Worm (Caenorhabditis elegans) whole organism, young adult: ENCODE results near the gene F55B12.10.

Source experiments
- B0019.2 ChIP-seq: fragments of 200-800 bp; sonication (Bioruptor generic); conservative IDR thresholded peaks from 2 replicates; pipeline ENCODE4 v1.3.6; 2022; ENCODE audit warnings: missing genetic modification reagents, missing genetic modification characterization, missing compliant biosample characterization
- B0261.1 ChIP-seq: sonication (generic microtip); optimal IDR thresholded peaks from 2 replicates; lab custom pipeline; 2016; ENCODE audit warnings: mild to moderate bottlenecking, missing genetic modification characterization, moderate library complexity, missing compliant biosample characterization
- B0336.3 ChIP-seq: fragments of 200-800 bp; sonication (Bioruptor generic); IDR thresholded peaks from 2 replicates; pipeline ENCODE4 v1.3.6; 2022; ENCODE audit warnings: missing genetic modification characterization, missing compliant biosample characterization
- F52B5.7 ChIP-seq: sonication (generic microtip); optimal IDR thresholded peaks from 2 replicates; lab custom pipeline; 2016; ENCODE audit warnings: mild to moderate bottlenecking, missing genetic modification characterization, missing compliant biosample characterization
- F55B11.4 ChIP-seq: sonication (generic microtip); optimal IDR thresholded peaks from 2 replicates; lab custom pipeline; 2016; ENCODE audit warnings: missing compliant biosample characterization, missing genetic modification characterization, borderline replicate concordance; ENCODE audit not compliant: insufficient read depth
- F57A8.1 ChIP-seq: fragments of 200-800 bp; sonication (Bioruptor generic); optimal IDR thresholded peaks from 2 replicates; lab custom pipeline; 2018; ENCODE audit warnings: mild to moderate bottlenecking, missing genetic modification characterization, moderate library complexity, missing compliant biosample characterization
- T07F8.4 ChIP-seq: sonication (generic microtip); optimal IDR thresholded peaks from 2 replicates; lab custom pipeline; 2016; ENCODE audit warnings: mild to moderate bottlenecking, missing genetic modification characterization, moderate library complexity, missing compliant biosample characterization
- Y53G8AR.9 ChIP-seq: fragments of 200-800 bp; sonication (Bioruptor generic); conservative IDR thresholded peaks from 2 replicates; pipeline ENCODE4 v1.3.6; 2022; ENCODE audit warnings: missing genetic modification reagents, missing genetic modification characterization, missing compliant biosample characterization
- Y79H2A.3 ChIP-seq: fragments of 200-800 bp; sonication (Bioruptor generic); conservative IDR thresholded peaks from 2 replicates; pipeline ENCODE4 v1.3.6; 2022; ENCODE audit warnings: missing genetic modification reagents, missing genetic modification characterization, missing compliant biosample characterization
- akir-1 ChIP-seq: fragments of 200-800 bp; sonication (Bioruptor generic); optimal IDR thresholded peaks from 2 replicates; lab custom pipeline; 2018; ENCODE audit warnings: mild to moderate bottlenecking, missing genetic modification characterization, moderate library complexity, missing compliant biosample characterization
- ama-1 ChIP-seq, 3 experiments: fragments of 150-350 bp in 1 of 3; sonication (generic microtip) in 2 of 3; optimal IDR thresholded peaks; 2 replicates each; lab custom pipeline; 2014 to 2018; ENCODE audit warnings: missing biosample characterization in 2 of 3, missing genetic modification characterization in 2 of 3, missing genetic modification reagents in 2 of 3
- attf-6 ChIP-seq: fragments of 200-800 bp; sonication (Bioruptor generic); IDR thresholded peaks from 2 replicates; pipeline ENCODE4 v1.3.6; 2022; ENCODE audit warnings: missing genetic modification reagents, missing genetic modification characterization, missing compliant biosample characterization
- ceh-100 ChIP-seq: fragments of 200-800 bp; sonication (Bioruptor generic); IDR thresholded peaks from 2 replicates; pipeline ENCODE4 v1.3.6; 2022; ENCODE audit warnings: missing genetic modification reagents, missing genetic modification characterization, missing compliant biosample characterization
- ceh-40 ChIP-seq: fragments of 200-800 bp; sonication (Bioruptor generic); IDR thresholded peaks from 2 replicates; pipeline ENCODE4 v1.3.6; 2022; ENCODE audit warnings: missing genetic modification characterization, missing compliant biosample characterization
- ceh-58 ChIP-seq: fragments of 200-800 bp; sonication (Bioruptor generic); IDR thresholded peaks from 2 replicates; pipeline ENCODE4 v1.3.6; 2022; ENCODE audit warnings: missing genetic modification characterization, missing compliant biosample characterization
- die-1 ChIP-seq: sonication (generic microtip); optimal IDR thresholded peaks from 2 replicates; lab custom pipeline; 2016; ENCODE audit warnings: missing genotype, mild to moderate bottlenecking, missing genetic modification characterization, missing compliant biosample characterization
- egl-44 ChIP-seq: fragments of 200-800 bp; sonication (Bioruptor generic); IDR thresholded peaks from 2 replicates; pipeline ENCODE4 v1.3.6; 2022; ENCODE audit warnings: missing genetic modification reagents, missing genetic modification characterization, missing compliant biosample characterization
- fkh-3 ChIP-seq: sonication (generic microtip); optimal IDR thresholded peaks from 2 replicates; lab custom pipeline; 2016; ENCODE audit warnings: mild to moderate bottlenecking, missing genetic modification characterization, missing compliant biosample characterization
- gei-17 ChIP-seq: fragments of 200-800 bp; sonication (Bioruptor generic); optimal IDR thresholded peaks from 2 replicates; lab custom pipeline; 2018; ENCODE audit warnings: mild to moderate bottlenecking, missing genetic modification characterization, missing compliant biosample characterization
- hrde-1 ChIP-seq: sonication (generic microtip); optimal IDR thresholded peaks from 2 replicates; lab custom pipeline; 2016; ENCODE audit warnings: missing genetic modification characterization, mild to moderate bottlenecking, missing compliant biosample characterization, moderate library complexity, missing genotype, missing genetic modification reagents, borderline replicate concordance
- lag-1 ChIP-seq: fragments of 200-800 bp; sonication (Bioruptor generic); IDR thresholded peaks from 2 replicates; pipeline ENCODE4 v1.3.6; 2022; ENCODE audit warnings: missing genetic modification reagents, missing genetic modification characterization, missing compliant biosample characterization
- let-607 ChIP-seq, 2 experiments: fragments of 200-800 bp in 1 of 2; sonication (Bioruptor generic) in 1 of 2; sonication (generic microtip) in 1 of 2; optimal IDR thresholded peaks; 2 replicates each; lab custom pipeline; 2016 to 2018; ENCODE audit warnings: mild to moderate bottlenecking in 2 of 2, missing compliant biosample characterization in 2 of 2, missing genetic modification characterization in 2 of 2, moderate library complexity in 2 of 2, missing genotype in 1 of 2
- lir-1 ChIP-seq: fragments of 200-800 bp; sonication (Bioruptor generic); conservative IDR thresholded peaks from 2 replicates; pipeline ENCODE4 v1.3.6; 2022; ENCODE audit warnings: missing genetic modification reagents, missing genetic modification characterization, missing compliant biosample characterization
- lsl-1 ChIP-seq: fragments of 200-800 bp; sonication (Bioruptor generic); optimal IDR thresholded peaks from 2 replicates; lab custom pipeline; 2018; ENCODE audit warnings: mild to moderate bottlenecking, missing genetic modification characterization, moderate library complexity, missing compliant biosample characterization
- lsy-27 ChIP-seq: sonication (generic microtip); optimal IDR thresholded peaks from 2 replicates; lab custom pipeline; 2017; ENCODE audit warnings: missing genetic modification characterization, mild to moderate bottlenecking, missing compliant biosample characterization, antibody characterized with exemption, missing genotype, borderline replicate concordance; ENCODE audit not compliant: insufficient read depth
- madf-6 ChIP-seq: fragments of 200-800 bp; sonication (Bioruptor generic); IDR thresholded peaks from 2 replicates; pipeline ENCODE4 v1.3.6; 2022; ENCODE audit warnings: missing genetic modification reagents, missing genetic modification characterization, missing compliant biosample characterization
- nfya-2 ChIP-seq: fragments of 200-800 bp; sonication (Bioruptor generic); IDR thresholded peaks from 2 replicates; pipeline ENCODE4 v1.3.6; 2022; ENCODE audit warnings: missing genetic modification reagents, missing genetic modification characterization, missing compliant biosample characterization
- nfyb-1 ChIP-seq: fragments of 200-800 bp; sonication (Bioruptor generic); IDR thresholded peaks from 2 replicates; pipeline ENCODE4 v1.3.6; 2022; ENCODE audit warnings: missing genetic modification reagents, missing genetic modification characterization, missing compliant biosample characterization
- nhr-120 ChIP-seq: fragments of 200-800 bp; sonication (Bioruptor generic); IDR thresholded peaks from 2 replicates; pipeline ENCODE4 v1.3.6; 2022; ENCODE audit warnings: missing genetic modification characterization, missing compliant biosample characterization
- nhr-179 ChIP-seq: sonication (generic microtip); optimal IDR thresholded peaks from 2 replicates; lab custom pipeline; 2016; ENCODE audit warnings: mild to moderate bottlenecking, missing genetic modification characterization, missing compliant biosample characterization
- rpc-1 ChIP-seq, 2 experiments: fragments of 150-350 bp in 1 of 2; sonication (generic microtip) in 1 of 2; optimal IDR thresholded peaks; 2 replicates each; lab custom pipeline; 2014 to 2018; ENCODE audit warnings: missing biosample characterization in 1 of 2, missing genetic modification characterization in 1 of 2, missing genetic modification reagents in 1 of 2, missing genotype in 1 of 2
- snpc-1.1 ChIP-seq: sonication (generic microtip); optimal IDR thresholded peaks from 2 replicates; lab custom pipeline; 2017; ENCODE audit warnings: missing genetic modification characterization, mild to moderate bottlenecking, missing compliant biosample characterization, antibody characterized with exemption, moderate library complexity, missing genotype, missing genetic modification reagents; ENCODE audit not compliant: insufficient read depth
- snpc-4 ChIP-seq, 5 experiments: fragments of 150-350 bp in 1 of 5; sonication (generic microtip) in 4 of 5; optimal IDR thresholded peaks; 2 replicates each; lab custom pipeline; 2014 to 2018; ENCODE audit warnings: missing genetic modification characterization in 5 of 5, missing biosample characterization in 3 of 5, antibody characterized with exemption in 2 of 5, mild to moderate bottlenecking in 2 of 5, missing compliant biosample characterization in 2 of 5, missing genotype in 2 of 5, moderate library complexity in 2 of 5, missing genetic modification reagents in 1 of 5
- ztf-18 ChIP-seq: sonication (generic microtip); optimal IDR thresholded peaks from 2 replicates; lab custom pipeline; 2016; ENCODE audit warnings: missing genotype, mild to moderate bottlenecking, missing genetic modification characterization, missing compliant biosample characterization
- ztf-25 ChIP-seq: fragments of 200-800 bp; sonication (Bioruptor generic); IDR thresholded peaks from 2 replicates; pipeline ENCODE4 v1.3.6; 2022; ENCODE audit warnings: missing genetic modification reagents, missing genetic modification characterization, missing compliant biosample characterization

F55B12.10 gene

ce11 chrV:13887358-13887757, 47.8 kb downstream of the F55B12.10 start, which contains the start of gene srsx-19:
Gene srsx-19 (plus strand): TSS chrV:13887658.
- TF ChIP-seq let-607 (tag; optimal IDR thresholded peaks at IDR 0.05; lab: Kevin White, UChicago) (no peak), nfyb-1 (GFP tag; lab: Robert Waterston, UW) (no peak), ceh-100 (no peak), lsy-27 (tag; lab: Kevin White, UChicago) (no peak), madf-6 (no peak), snpc-1.1 (tag; lab: Kevin White, UChicago) (no peak), ceh-58 (GFP tag; lab: Robert Waterston, UW) (no peak), snpc-4 (GFP tag; optimal IDR thresholded peaks at IDR 0.05; lab: Kevin White, UChicago) (no peak), snpc-4 (tag; optimal IDR thresholded peaks at IDR 0.05; lab: Kevin White, UChicago) (no peak), egl-44 (GFP tag; lab: Robert Waterston, UW) (no peak), nhr-179 (tag; lab: Kevin White, UChicago) (no peak), Y53G8AR.9 (GFP tag; lab: Robert Waterston, UW) (no peak), rpc-1 (optimal IDR thresholded peaks at IDR 0.05; lab: Kevin White, UChicago) (no peak), rpc-1 (tag; optimal IDR thresholded peaks at IDR 0.05; lab: Kevin White, UChicago) (no peak), ceh-40 (GFP tag; lab: Robert Waterston, UW) (no peak), akir-1 (GFP tag; lab: Kevin White, UChicago) (no peak), gei-17 (GFP tag; lab: Kevin White, UChicago) (no peak), B0019.2 (no peak), B0336.3 (no peak), attf-6 (GFP tag; lab: Robert Waterston, UW) (no peak), F57A8.1 (GFP tag; lab: Kevin White, UChicago) (no peak), ztf-18 (tag; lab: Kevin White, UChicago) (no peak)

- TF ChIP-seq T07F8.4 (tag; lab: Kevin White, UChicago) (no peak), nfyb-1 (GFP tag; lab: Robert Waterston, UW) (no peak), rpc-1 (optimal IDR thresholded peaks at IDR 0.05; lab: Kevin White, UChicago) (no peak), rpc-1 (tag; optimal IDR thresholded peaks at IDR 0.05; lab: Kevin White, UChicago) (no peak), lag-1 (GFP tag; lab: Robert Waterston, UW) (no peak), lir-1 (GFP tag; lab: Robert Waterston, UW) (no peak), hrde-1 (no peak), lsl-1 (GFP tag; lab: Kevin White, UChicago) (no peak), ama-1 (optimal IDR thresholded peaks at IDR 0.05; lab: Kevin White, UChicago) (no peak), ama-1 (GFP tag; optimal IDR thresholded peaks at IDR 0.05; lab: Kevin White, UChicago) (no peak), Y79H2A.3 (GFP tag; lab: Robert Waterston, UW) (no peak), ztf-25 (GFP tag; lab: Robert Waterston, UW) (no peak), die-1 (tag; lab: Kevin White, UChicago) (no peak), ceh-58 (GFP tag; lab: Robert Waterston, UW) (no peak), F52B5.7 (tag; lab: Kevin White, UChicago) (no peak), nfya-2 (GFP tag; lab: Robert Waterston, UW) (no peak), Y53G8AR.9 (GFP tag; lab: Robert Waterston, UW) (no peak), nhr-120 (GFP tag; lab: Robert Waterston, UW) (no peak), snpc-4 (GFP tag; optimal IDR thresholded peaks at IDR 0.05; lab: Kevin White, UChicago) (no peak), snpc-4 (tag; optimal IDR thresholded peaks at IDR 0.05; lab: Kevin White, UChicago) (no peak), fkh-3 (tag; lab: Kevin White, UChicago) (no peak), B0261.1 (tag; lab: Kevin White, UChicago) (no peak), F55B11.4 (no peak)
These were observed 50.0 kb downstream of the F55B12.10 start, which contains the start of gene spp-12 for ce11 chrV:13889516-13889915. Gene spp-12 (plus strand): TSS chrV:13889816.
